Worm (Caenorhabditis elegans): Measurements from ENCODE around the gene F42H10.6.
A peak's percentile ranks its signal among the peaks of the same experiment; 100 is the strongest.

DNA sequence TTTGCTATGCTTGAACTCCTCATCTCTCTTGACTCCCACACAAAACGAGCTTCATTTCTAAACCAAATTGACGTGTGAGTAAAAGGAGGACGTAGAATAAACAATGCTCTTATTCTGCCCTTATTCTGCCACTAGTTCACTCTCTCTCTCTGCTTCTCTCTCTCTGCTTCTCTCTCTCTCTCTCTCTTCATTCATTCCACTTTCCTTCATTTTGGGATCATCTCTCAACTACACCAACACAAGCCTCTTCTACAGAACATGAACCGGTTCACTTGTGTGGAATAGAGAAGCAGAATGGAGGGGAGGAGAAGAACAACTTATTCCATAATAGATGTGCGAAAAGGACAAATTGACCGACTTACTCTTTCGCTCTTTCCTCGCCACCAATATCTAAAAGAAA lies 23.1 kb upstream of the F42H10.6 start:
- TF ChIP-seq pes-1 (GFP tag; IDR thresholded peaks at IDR 0.05) (no peak), hnd-1 (tag; optimal IDR thresholded peaks at IDR 0.05) (no peak), ets-7 (tag; optimal IDR thresholded peaks at IDR 0.05) (no peak), ama-1 (optimal IDR thresholded peaks at IDR 0.05) (no peak), tbx-11 (GFP tag; IDR thresholded peaks at IDR 0.05) (no peak), flt-1 (GFP tag; IDR thresholded peaks at IDR 0.05) (no peak), aly-1 (tag; optimal IDR thresholded peaks at IDR 0.05) (no peak), hmg-4 (GFP tag; optimal IDR thresholded peaks at IDR 0.05) (peak; percentile 7)
